Worm (Caenorhabditis elegans) whole organism, early embryonic: Measurements from ENCODE around the gene mua-6.
"Not testable (repeated sequence)": the region's sequence is repeated elsewhere in the genome, so short reads cannot be mapped to it uniquely, and the experiment has no call there.

ENCODE experiments used
- B0310.2 ChIP-seq: sonication (generic microtip); optimal IDR thresholded peaks from 2 replicates; lab custom pipeline; 2016; ENCODE audit warnings: mild to moderate bottlenecking, missing genetic modification characterization, missing compliant biosample characterization
- ceh-13 ChIP-seq: fragments of 200-800 bp; sonication (Bioruptor generic); optimal IDR thresholded peaks from 2 replicates; lab custom pipeline; 2018; ENCODE audit warnings: mild to moderate bottlenecking, missing genetic modification characterization, missing compliant biosample characterization
- ceh-36 ChIP-seq: sonication (generic microtip); optimal IDR thresholded peaks from 2 replicates; lab custom pipeline; 2016; ENCODE audit warnings: missing genetic modification characterization, inconsistent platforms, missing compliant biosample characterization
- hmg-4 ChIP-seq: fragments of 200-800 bp; sonication (Bioruptor generic); optimal IDR thresholded peaks from 2 replicates; lab custom pipeline; 2018; ENCODE audit warnings: mild to moderate bottlenecking, missing genetic modification characterization, missing compliant biosample characterization
- pes-1 ChIP-seq: fragments of 200-800 bp; sonication (Bioruptor generic); IDR thresholded peaks from 2 replicates; pipeline ENCODE4 v1.3.6; 2022; ENCODE audit warnings: missing genetic modification reagents, missing genetic modification characterization, missing compliant biosample characterization
- tbx-11 ChIP-seq: fragments of 200-800 bp; sonication (Bioruptor generic); IDR thresholded peaks from 2 replicates; pipeline ENCODE4 v1.3.6; 2022; ENCODE audit warnings: missing genetic modification characterization, missing compliant biosample characterization

mua-6 gene

DNA sequence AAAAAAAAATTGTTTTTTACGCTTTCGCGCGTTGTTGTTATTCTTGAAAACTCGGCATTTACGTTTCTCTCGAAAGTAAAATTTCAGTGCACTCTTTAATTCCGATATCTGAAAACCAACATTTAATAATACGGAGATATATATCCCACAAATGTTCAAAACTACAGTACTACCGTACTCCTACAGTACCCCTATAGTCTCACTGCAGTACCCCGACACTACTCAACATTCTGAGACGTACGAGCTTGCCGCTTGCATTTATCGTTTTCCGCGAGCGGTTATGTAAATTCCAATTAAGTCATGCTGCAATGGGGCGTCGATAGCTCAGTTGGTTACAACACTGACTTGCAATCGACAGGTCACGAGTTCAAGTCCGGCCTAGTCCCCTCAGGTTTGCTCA, 52.4 kb downstream of the mua-6 start, which contains the start of gene F23A7.8:
TSS of gene F23A7.8 (plus strand) at position 301 of the 400 bp plus-strand sequence.
- not testable (repeated sequence) for TF ChIP-seq B0310.2 (tag; lab: Kevin White, UChicago); ceh-36 (tag; lab: Kevin White, UChicago); pes-1 (GFP tag; lab: Robert Waterston, UW)

DNA sequence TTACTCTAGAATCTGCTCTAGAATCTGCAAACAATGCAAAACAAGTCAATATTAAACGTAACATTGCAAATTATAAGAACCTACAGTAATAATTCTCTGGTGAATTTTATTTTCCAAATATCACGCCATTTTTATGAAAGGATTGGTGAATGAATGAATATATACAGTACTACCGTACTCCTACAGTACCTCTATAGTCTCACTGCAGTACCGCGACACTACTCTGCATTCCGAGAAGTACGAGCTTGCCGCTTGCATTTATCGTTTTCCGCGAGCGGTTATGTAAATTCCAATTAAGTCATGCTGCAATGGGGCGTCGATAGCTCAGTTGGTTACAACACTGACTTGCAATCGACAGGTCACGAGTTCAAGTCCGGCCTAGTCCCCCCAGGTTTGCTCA, 53.2 kb downstream of the mua-6 start, which contains the start of gene F23A7.4:
TSS of gene F23A7.4 (plus strand) at position 301 of the 400 bp plus-strand sequence.
- not testable (repeated sequence) for TF ChIP-seq hmg-4 (GFP tag; lab: Kevin White, UChicago); ceh-13 (GFP tag; lab: Kevin White, UChicago); tbx-11 (GFP tag; lab: Robert Waterston, UW)
